Fruit fly (Drosophila melanogaster): ENCODE results near the gene CG13077.

Gene CG13077

dm6 chr2L:19540307-19540706 lies 25.4 kb upstream of the CG13077 start, which contains the start of gene CG13081:
Gene CG13081 (plus strand): TSS chr2L:19540607.
- no peak for TF ChIP-seq insv (optimal IDR thresholded peaks at IDR 0.05)
- TF ChIP-seq Myc (optimal IDR thresholded peaks at IDR 0.05) = no peak
- no peak for TF ChIP-seq Sin3A (optimal IDR thresholded peaks at IDR 0.05)
- TF ChIP-seq ttk (optimal IDR thresholded peaks at IDR 0.05) = no peak
- no peak for TF ChIP-seq psq (optimal IDR thresholded peaks at IDR 0.05)
- no peak for TF ChIP-seq h (optimal IDR thresholded peaks at IDR 0.05)

DNA sequence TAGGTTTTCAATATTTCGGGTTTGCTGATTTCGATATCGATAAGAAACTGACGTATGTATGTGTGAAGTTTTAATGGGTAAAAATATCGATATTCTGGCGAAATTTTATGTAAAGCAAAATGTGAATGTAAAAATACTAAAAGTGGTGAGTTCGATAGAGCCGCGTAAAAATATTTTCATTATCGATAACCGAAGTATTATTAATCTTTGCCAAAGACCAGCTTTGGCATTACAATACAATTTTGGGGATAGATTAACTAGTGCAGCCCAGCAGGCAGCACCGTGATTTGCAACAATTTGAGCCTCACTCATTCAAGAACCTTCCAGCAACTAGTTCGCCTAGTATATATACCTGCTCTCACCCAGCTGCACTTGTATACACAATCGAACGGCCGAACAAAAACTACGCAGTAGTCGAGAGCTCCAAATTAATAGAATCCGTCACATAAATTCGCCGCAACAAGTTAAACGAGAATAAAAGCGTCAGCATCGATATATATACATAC lies 23.3 kb upstream of the CG13077 start:
- TF ChIP-seq insv (optimal IDR thresholded peaks at IDR 0.05) = no peak
- TF ChIP-seq Sin3A (optimal IDR thresholded peaks at IDR 0.05) = no peak
- TF ChIP-seq ttk (optimal IDR thresholded peaks at IDR 0.05) = no peak
- no peak for TF ChIP-seq psq (optimal IDR thresholded peaks at IDR 0.05)
- no peak for TF ChIP-seq Myc (optimal IDR thresholded peaks at IDR 0.05)
- TF ChIP-seq h (optimal IDR thresholded peaks at IDR 0.05) = no peak

DNA sequence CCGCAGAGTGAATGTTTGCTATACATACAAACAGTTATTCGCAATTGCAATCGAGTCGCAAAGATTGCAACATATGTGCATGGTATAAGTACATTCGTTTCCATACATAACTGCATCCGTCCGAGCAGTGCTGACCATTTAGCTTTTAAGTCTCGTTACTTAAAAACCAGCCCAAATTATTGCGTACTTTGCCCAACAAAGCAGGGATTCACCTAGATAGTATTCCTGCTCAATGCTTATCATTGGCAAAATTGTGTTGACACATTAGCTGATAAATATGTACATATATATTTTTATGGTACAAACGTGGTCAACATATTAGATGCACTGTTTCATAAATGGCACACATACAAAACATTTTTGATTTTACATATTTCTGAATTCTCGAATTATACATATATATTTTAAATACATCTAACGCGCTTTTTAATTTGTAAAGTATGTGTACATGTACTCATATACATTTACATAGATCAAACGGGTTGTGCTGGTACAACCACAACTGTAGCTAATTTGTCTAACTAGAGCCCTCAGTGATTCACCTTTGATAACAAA lies 22.6 kb upstream of the CG13077 start:
- TF ChIP-seq Sin3A (optimal IDR thresholded peaks at IDR 0.05) = no peak
- TF ChIP-seq ttk (optimal IDR thresholded peaks at IDR 0.05) = no peak
- no peak for TF ChIP-seq h (optimal IDR thresholded peaks at IDR 0.05)
- TF ChIP-seq Myc (optimal IDR thresholded peaks at IDR 0.05) = no peak
- no peak for TF ChIP-seq insv (optimal IDR thresholded peaks at IDR 0.05)
- TF ChIP-seq psq (optimal IDR thresholded peaks at IDR 0.05) = no peak

DNA sequence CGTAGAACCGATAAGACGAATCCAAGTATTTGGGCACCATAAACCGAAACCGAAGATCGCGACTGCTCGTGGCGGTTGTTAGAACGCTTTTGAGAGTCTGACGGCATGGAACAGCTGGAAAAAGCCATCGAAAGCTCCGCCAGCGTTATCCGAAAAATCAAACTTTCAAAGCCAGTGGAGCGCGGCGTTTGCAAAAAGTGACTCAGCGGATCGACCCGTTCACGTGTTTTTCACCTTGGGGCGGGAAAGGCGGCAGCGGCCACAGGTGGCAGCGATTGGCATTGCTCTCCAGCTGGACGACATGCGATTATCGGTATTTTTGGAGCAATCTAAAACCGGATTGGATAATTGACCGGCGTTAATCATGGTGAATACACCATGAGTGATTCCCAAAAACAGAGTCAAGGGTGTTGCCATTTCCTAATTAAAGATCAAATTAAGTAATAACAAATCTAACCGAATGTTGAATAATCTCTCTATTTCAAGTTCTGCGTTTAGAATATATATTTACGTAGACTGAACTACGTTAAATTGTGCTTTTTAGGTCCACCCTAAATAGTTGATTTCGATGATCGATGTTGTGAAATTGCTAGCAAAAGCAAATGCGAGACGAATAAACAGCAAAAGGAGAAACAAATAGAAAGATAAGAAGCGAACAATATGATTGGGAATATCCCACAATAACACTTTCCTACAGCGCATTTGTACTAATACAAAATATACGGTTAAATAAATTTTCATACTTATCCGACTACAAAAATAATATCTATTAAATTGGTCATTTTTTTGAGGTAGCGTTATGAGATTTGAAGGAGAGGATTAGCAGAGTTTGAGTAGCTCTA lies 18.6 kb upstream of the CG13077 start, which contains the start of gene CG10337:
TSS of gene CG10337 (minus strand) at position 91 of the 842 bp plus-strand sequence.
- TF ChIP-seq ttk (optimal IDR thresholded peaks at IDR 0.05) (no peak), Sin3A (optimal IDR thresholded peaks at IDR 0.05) (no peak), insv (optimal IDR thresholded peaks at IDR 0.05) (no peak), h (optimal IDR thresholded peaks at IDR 0.05) (no peak), psq (optimal IDR thresholded peaks at IDR 0.05) (no peak), Myc (optimal IDR thresholded peaks at IDR 0.05) (no peak)

dm6 chr2L:19548158-19548557 lies 17.5 kb upstream of the CG13077 start, which contains the start of gene Tep4:
Gene Tep4 (plus strand): TSS chr2L:19548507.
- TF ChIP-seq Sin3A (optimal IDR thresholded peaks at IDR 0.05) (no peak), ttk (optimal IDR thresholded peaks at IDR 0.05) (no peak), Myc (optimal IDR thresholded peaks at IDR 0.05) (no peak), h (optimal IDR thresholded peaks at IDR 0.05) (no peak), psq (optimal IDR thresholded peaks at IDR 0.05) (no peak), insv (optimal IDR thresholded peaks at IDR 0.05) (no peak)

DNA sequence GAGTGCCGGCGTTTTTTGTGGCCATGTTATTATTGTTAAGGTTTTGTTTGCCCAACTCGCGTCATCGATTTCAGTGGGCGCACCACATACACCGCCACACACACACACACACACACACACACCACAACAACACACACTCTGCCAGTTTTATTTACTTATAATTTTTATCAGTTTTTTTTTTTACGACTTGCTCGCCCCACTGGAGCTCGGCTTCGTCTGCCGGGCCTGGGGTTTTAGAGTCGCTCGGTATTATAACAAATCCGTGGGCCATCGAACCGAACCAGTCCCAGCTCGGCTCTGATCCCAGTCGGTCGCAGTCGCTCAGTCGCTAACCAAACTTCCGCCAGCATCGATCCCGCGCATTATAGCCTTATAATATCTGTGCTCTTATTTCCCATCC lies 16.3 kb upstream of the CG13077 start:
- TF ChIP-seq Sin3A (optimal IDR thresholded peaks at IDR 0.05) (no peak), h (optimal IDR thresholded peaks at IDR 0.05) (no peak), psq (optimal IDR thresholded peaks at IDR 0.05) (no peak), Myc (optimal IDR thresholded peaks at IDR 0.05) (no peak), ttk (optimal IDR thresholded peaks at IDR 0.05) (no peak), insv (optimal IDR thresholded peaks at IDR 0.05) (no peak)

- TF ChIP-seq Sin3A (optimal IDR thresholded peaks at IDR 0.05) (no peak), psq (optimal IDR thresholded peaks at IDR 0.05) (no peak), Myc (optimal IDR thresholded peaks at IDR 0.05) (no peak), ttk (optimal IDR thresholded peaks at IDR 0.05) (no peak), insv (optimal IDR thresholded peaks at IDR 0.05) (no peak), h (optimal IDR thresholded peaks at IDR 0.05) (no peak)
Observed at dm6 chr2L:19563029-19563980, 2.4 kb upstream of the CG13077 start, which contains the start of gene CG13078. Gene CG13078 (plus strand): TSS chr2L:19563930.

dm6 chr2L:19567305-19567898 lies 1.7 kb downstream of the CG13077 start:
- TF ChIP-seq h (optimal IDR thresholded peaks at IDR 0.05) (no peak), ttk (optimal IDR thresholded peaks at IDR 0.05) (no peak), Myc (optimal IDR thresholded peaks at IDR 0.05) (no peak), psq (optimal IDR thresholded peaks at IDR 0.05) (no peak), insv (optimal IDR thresholded peaks at IDR 0.05) (no peak), Sin3A (optimal IDR thresholded peaks at IDR 0.05) (no peak)

DNA sequence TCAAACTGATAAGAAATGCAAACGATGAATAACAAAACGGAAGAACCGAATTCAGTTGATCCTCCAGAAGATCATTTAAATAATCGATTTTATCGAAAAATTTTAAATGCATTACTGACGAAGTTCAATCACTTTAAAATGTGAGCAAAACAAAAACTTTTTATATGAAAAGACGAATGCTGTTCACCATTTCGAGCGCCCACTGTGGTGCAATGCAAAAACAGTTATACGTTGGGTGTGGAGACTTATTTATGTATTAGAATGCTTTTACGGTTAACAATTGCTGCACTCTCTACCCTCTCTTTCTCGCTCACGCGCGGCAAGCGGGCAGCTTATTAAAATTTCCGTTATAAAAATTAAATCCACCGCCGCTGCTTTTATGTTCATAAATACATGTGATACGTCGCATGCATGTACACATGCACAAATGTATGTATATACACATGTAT lies 5.2 kb downstream of the CG13077 start:
- TF ChIP-seq psq (optimal IDR thresholded peaks at IDR 0.05) (no peak), Myc (optimal IDR thresholded peaks at IDR 0.05) (no peak), insv (optimal IDR thresholded peaks at IDR 0.05) (no peak), ttk (optimal IDR thresholded peaks at IDR 0.05) (no peak), h (optimal IDR thresholded peaks at IDR 0.05) (no peak), Sin3A (optimal IDR thresholded peaks at IDR 0.05) (no peak)

DNA sequence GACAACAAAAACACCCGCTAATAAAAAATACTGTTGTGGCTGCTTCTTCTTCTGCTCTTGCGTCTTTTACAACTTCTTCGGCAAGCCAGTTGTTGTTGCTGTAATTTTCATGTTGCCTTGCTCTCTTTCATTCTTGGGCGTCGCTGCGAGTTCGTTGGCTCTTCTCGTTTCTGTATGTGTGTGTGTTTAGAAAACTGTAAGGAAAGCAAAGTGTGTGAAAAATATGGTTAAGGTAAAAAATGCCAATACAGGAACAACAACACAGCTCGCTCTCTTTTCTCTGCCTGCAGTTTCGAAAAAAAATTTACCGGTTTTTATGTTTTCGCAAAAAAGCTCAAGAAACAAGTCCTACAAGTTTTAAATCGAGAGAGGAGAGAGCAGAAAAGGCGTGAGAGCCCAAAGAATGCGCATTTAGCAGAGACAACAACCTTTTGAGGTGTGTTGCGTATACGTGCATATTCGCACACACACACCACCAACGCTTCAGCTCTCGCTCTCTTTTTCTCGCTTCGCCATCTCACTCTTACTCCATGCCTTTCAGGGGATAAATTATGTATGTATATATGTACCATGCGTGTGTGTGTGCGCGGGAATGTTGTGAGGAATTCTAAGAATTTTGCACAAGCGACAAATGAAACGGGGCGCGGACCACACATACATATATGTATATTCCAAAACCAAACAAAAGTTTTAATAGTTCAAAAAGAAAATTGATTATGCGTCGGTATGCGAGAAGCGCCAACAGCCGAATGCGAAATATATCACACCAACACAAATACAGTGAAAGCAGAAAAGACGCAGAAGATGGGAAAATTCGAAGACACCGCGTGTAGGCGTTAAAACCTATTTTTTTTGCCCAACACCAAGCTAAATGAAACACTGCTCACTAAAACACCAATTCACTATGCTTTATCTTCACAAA lies 6.2 kb downstream of the CG13077 start:
- TF ChIP-seq psq (optimal IDR thresholded peaks at IDR 0.05) (no peak), h (optimal IDR thresholded peaks at IDR 0.05) (no peak), ttk (optimal IDR thresholded peaks at IDR 0.05) (no peak), Sin3A (optimal IDR thresholded peaks at IDR 0.05) (no peak), insv (optimal IDR thresholded peaks at IDR 0.05) (no peak), Myc (optimal IDR thresholded peaks at IDR 0.05) (no peak)
